Fruit fly (Drosophila melanogaster): Measurements from ENCODE around the gene CG7378.

CG7378 gene

DNA sequence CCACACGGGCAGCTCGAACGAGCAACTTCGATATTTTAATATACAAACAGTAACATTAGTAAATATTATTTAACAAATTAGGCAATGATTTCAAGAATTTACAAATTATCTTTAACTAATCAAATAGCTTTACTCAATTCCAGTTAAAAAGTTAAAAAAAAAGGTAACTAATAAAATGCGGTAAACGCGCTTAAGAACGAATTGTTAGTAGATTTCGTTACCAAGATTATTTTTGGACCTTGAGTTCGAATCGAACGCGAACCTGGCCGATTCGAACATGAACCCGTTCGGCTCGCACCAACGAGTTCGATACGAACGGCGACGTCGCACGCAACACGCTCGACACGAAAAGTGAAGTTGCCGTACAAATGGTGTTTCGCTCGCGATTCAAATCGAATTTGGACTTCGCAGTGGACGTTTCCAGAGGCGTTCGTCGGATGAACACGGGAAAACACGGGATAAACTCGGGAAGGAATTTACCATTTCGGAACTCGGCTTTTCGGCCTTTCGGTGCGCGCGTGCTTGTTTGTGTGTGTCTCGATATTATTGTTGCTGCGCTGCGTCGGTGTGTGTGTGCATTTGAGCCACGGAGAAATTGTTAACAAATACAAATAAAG, 29.8 kb downstream of the CG7378 start, which contains the start of gene CG43759:
TSS of gene CG43759 (plus strand) at position 390 of the 617 bp plus-strand sequence.
- TF ChIP-seq noc (tag; optimal IDR thresholded peaks at IDR 0.05): no peak

DNA sequence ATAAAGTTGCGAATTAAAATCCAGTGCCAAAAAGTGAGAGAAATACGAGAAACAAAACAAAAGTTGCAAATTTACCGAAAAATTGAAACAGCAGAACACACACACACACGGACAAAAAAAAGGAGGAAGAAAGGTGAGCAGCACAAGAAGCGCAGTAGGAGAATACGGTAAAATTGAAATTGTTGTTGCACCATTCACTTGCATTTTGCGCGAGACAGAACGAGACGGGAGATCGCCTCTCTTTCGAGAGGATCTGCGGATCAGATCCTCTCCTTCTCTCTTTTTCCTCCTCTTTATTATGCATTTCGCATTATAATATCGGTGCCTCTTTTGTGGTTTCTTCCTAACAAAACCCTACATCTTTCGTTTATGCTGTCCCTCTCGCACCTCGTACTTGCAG, 30.7 kb downstream of the CG7378 start:
- TF ChIP-seq noc (tag; optimal IDR thresholded peaks at IDR 0.05): no peak

DNA sequence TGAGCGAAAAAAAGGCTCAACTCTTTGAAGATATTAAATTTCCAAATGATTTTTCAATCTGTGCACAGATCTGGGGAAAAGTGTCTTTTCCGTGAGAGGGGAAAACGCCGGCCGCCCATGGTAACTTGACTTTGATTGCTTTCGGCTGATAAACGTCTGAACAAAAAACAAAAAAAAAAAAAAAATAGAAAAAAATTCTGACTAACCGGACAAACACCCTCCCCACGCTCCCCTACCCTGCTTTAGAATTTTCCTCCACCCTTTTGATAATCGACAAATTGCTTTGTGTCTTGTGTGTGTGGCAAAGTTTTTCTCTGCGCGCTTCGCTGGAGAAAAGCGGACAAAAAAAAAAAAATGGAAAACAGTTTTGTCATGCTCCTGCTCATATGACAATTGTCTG, 33.2 kb downstream of the CG7378 start:
- no peak for TF ChIP-seq noc (tag; optimal IDR thresholded peaks at IDR 0.05)

DNA sequence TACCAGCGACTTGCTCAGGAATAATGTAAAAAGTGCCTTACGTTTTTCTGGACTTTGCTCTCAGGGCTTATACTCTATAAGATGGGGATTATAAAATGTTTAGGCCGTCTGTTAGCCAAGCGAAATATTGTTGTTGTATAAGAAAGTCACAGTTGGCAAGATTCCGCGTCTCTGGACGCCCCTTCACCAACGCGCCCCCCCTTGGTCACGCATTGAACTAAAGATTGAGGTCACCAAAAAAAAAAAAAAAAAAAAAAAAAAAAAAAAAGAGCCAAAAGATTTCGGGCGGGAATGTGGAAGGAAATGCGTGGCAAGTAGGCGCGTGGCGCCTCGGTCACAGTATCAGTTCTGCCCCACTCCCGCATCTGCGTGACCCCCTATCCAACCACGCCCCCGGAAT, 34.6 kb downstream of the CG7378 start:
- TF ChIP-seq noc (tag; optimal IDR thresholded peaks at IDR 0.05): no peak

DNA sequence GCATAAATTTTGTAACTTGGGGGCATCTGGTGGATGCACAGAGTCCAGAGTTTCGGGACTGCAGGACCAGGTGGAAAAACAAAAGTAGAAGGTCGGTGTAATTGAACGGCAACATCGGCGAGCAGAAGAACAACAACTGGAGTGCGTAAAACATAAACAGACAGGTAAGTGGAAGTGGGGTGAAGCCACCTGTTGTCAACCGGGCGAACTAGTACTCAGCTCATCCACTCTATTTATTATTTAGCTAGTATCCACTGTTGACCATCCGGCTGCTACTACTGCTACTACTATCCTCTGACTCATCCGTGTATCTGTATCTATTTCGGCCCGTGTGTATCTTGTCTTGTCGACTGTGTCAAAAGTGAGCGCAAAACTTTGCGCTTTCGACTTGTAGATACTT, 36.4 kb downstream of the CG7378 start:
- no peak for TF ChIP-seq noc (tag; optimal IDR thresholded peaks at IDR 0.05)

DNA sequence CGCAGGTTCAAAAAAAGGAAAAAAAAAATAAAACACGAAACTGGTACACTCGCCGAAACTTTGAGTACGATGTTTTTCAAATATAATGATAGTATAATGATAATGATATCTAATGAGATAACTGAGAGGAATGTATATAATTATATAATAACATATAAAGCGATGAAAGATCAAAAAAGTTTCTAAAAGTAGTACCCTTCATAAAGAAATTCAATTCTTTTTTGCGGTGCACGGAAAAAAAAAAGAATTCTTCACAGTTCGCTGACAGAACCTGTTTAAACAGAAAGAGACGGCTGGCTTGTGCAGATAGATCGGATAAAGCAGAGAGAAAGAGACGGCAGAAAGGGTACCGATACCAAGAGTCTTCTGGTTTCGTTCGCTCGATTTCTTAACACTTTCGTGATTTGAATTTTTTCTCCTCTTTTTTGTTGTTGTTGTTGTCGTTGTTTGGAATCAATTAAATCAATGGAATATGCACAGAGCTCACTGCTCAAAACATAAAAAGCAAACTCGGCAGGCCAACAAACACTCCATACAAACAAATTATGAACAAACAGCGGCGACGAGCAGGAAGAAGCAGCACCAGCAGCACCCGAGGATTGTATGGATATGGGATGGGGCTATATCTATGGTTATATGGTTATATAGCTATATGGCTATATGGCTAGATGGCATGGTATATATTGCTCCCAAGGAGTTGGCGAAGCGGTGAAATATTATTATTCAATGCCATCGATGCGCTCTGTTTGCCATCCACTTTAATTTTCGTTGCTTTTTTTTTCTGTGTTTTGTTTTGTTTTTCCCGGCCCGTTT, 38.1 kb downstream of the CG7378 start:
- TF ChIP-seq noc (tag; optimal IDR thresholded peaks at IDR 0.05): peak; percentile 15

DNA sequence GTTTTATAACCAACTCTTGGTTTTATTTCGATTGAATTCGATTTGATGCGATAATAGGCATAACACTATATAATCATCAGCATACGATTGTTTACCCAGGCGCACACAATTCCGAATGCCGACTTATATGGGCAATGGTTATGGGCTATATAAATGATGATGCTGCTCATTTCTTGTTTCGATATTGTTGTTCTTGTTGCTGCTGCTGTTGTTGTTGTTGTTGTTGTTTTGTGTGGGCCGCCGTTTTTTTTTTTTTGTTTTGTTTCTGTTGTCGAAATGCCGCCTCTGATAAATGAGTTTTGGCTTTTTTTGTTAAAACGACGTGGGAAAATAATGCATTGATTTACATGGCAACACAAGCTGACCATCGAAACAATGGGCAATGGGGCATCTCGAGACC, 39.2 kb downstream of the CG7378 start:
- TF ChIP-seq noc (tag; optimal IDR thresholded peaks at IDR 0.05): no peak

DNA sequence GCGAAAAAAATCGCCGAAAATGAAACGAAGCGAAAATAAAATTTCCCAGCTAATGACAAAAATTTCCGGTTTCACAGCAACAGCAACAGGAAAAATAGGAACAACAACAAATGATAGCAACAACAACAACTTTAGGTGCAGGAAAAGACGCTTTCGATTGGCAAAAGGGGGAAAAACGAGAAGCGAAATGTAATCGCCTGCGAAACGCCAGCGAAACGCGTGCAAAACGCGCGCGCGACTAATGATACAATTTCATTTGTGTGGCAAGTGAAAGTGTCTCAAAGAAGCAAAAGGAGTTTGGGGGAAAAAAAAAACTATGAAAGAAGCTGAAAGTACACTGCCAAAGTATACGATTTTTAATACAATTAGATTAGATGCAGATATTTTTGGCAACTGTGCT, 41.8 kb downstream of the CG7378 start:
- no peak for TF ChIP-seq noc (tag; optimal IDR thresholded peaks at IDR 0.05)

DNA sequence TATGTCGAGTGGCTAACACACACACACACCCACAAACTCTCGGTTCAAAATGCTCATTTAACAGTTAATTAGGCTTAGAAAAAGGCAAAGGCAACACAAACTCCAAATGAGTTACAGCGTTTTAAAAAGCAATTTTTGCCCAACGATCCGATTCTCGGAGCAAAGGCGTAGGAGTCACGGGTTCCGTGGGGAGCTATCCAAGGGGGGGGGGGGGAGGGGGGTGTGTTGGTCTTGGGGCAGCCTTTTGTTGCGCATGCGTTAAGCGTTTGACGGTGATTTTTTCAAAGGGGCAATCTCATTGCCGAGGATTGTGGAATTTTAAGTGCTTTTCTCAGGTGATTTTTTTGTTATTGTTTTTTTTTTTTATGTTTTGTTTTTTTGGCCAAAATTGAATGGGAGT, 42.4 kb downstream of the CG7378 start:
- TF ChIP-seq noc (tag; optimal IDR thresholded peaks at IDR 0.05): no peak

DNA sequence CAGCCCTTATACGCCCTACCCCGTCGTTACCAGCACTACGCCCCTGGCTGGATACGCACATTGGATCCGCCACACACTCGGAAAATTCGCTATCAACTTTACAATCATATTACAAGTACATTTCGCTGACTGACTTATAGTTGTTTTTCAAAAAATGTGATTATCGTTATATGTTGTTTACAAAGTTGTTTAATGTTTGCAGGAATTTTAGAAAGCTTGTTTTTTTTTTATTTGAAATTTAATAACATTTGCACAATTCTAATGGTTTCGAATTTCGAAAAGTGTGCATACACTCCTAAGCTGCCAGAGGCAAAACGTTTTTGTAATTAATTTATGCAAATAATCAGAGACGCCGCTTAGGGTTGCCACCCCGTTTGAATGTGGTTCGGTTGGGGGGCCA, 43.9 kb downstream of the CG7378 start:
- TF ChIP-seq noc (tag; optimal IDR thresholded peaks at IDR 0.05): no peak

DNA sequence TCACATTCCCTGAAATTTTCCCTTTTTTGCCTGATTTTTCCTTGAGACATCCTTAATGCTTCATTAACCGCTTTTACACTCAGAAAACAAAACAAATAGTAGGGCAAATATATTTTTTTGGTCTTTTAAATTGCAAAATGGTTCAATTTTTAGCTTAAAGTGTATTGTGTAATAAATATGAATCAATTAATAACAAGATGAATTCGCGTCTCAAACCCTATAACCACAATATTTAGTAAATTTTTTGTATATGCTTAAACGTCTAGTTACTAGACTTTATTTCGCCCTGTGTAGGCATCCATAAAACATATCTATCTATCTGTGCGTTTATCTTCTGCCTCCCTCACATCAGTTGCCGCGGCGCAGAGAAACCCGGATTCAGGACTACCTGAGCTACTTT, 46.6 kb downstream of the CG7378 start:
- no peak for TF ChIP-seq noc (tag; optimal IDR thresholded peaks at IDR 0.05)

DNA sequence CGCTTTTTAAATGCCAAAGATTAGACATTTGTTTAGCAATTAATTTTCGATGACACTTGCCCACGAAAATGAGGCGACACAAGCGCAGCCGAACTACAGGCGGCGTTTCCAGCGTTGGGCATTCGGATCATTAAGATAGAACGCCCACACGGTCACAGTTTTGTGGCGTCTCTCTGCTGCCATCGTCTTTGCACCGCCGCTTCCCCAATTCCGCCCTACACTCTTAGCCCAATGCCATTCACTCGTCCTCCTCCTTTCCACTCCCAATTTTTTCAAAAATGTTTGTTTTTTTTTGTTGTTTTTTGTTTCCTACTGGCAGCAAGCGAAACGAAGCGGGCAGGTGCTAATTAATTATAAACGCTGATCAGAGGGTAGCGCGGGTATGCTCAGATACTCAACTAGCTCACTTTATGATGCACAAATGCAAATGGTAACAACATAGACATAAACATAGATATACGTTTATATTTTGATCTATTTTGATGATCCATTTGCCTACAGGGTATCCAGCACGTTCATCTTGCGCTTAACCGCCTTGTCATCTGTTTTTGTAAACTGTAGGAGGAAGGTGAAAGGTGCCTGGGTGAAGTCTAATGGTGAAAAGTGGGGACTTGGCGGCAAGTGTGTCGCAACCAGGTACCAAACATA, 51.1 kb downstream of the CG7378 start:
- peak; percentile 19 for TF ChIP-seq noc (tag; optimal IDR thresholded peaks at IDR 0.05)

DNA sequence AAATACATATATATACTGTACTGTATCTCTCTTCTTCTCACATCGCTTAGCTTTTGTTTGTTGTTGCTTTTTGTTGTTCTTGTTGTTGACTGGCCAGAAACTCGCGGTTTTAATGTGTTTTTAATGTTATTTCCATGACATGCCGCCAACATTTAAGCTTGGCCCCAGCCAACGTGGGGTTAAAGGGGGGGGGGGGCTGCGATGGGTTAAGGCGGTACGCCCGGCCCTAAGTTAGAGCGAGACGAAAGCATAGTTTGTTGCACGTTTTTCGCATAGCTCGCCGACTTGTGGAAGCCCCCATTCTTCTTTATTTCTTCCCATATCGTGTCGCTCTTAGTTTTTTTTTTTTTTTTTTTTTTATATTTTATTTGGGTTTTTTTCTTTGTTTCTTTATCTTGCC, 56.4 kb downstream of the CG7378 start:
- no peak for TF ChIP-seq noc (tag; optimal IDR thresholded peaks at IDR 0.05)
